Fruit fly (Drosophila melanogaster) whole organism, wandering third instar larva: Measurements from ENCODE around the gene CG43439.
A peak's percentile ranks its signal among the peaks of the same experiment; 100 is the strongest.

Experiments
- Abd-B ChIP-seq: fragments of >200 bp; optimal IDR thresholded peaks from 2 replicates; lab custom pipeline; 2017; ENCODE audit warnings: missing biosample characterization, missing genetic modification characterization
- CG32264 ChIP-seq: fragments of 200-800 bp; sonication (Bioruptor generic); optimal IDR thresholded peaks from 2 replicates; lab custom pipeline; 2016; ENCODE audit warnings: missing biosample characterization, missing genetic modification characterization
- CG9705 ChIP-seq: fragments of 200-800 bp; sonication (Bioruptor generic); optimal IDR thresholded peaks from 2 replicates; lab custom pipeline; 2018; ENCODE audit warnings: missing biosample characterization, mild to moderate bottlenecking, missing genetic modification characterization
- CrebA ChIP-seq: fragments of 200-800 bp; sonication (Bioruptor generic); optimal IDR thresholded peaks from 2 replicates; lab custom pipeline; 2016; ENCODE audit warnings: missing biosample characterization, mild to moderate bottlenecking, missing genetic modification characterization, borderline replicate concordance
- Dfd ChIP-seq: fragments of >200 bp; optimal IDR thresholded peaks from 2 replicates; lab custom pipeline; 2017; ENCODE audit warnings: missing biosample characterization, missing genetic modification characterization
- HLH106 ChIP-seq: fragments of 200-800 bp; optimal IDR thresholded peaks from 3 replicates; lab custom pipeline; 2019; ENCODE audit warnings: missing biosample characterization, mild to moderate bottlenecking, missing genetic modification characterization, moderate library complexity
- Hnf4 ChIP-seq: fragments of 200-800 bp; sonication (Bioruptor generic); optimal IDR thresholded peaks from 2 replicates; lab custom pipeline; 2016; ENCODE audit warnings: missing biosample characterization, mild to moderate bottlenecking, missing genetic modification characterization
- Hr78 ChIP-seq: fragments of >200 bp; optimal IDR thresholded peaks from 2 replicates; lab custom pipeline; 2017; ENCODE audit warnings: missing biosample characterization, missing genetic modification characterization
- Hr83 ChIP-seq: fragments of 200-300 bp; sonication (Bioruptor generic); optimal IDR thresholded peaks from 2 replicates; lab custom pipeline; 2016; ENCODE audit warnings: missing biosample characterization, mild to moderate bottlenecking, missing genetic modification characterization, moderate library complexity; ENCODE audit not compliant: poor library complexity, severe bottlenecking
- Jra ChIP-seq: sonication (Bioruptor generic); optimal IDR thresholded peaks from 2 replicates; lab custom pipeline; 2016; ENCODE audit warnings: missing biosample characterization, missing genetic modification characterization
- Mio ChIP-seq: sonication (Bioruptor generic); optimal IDR thresholded peaks from 2 replicates; lab custom pipeline; 2016; ENCODE audit warnings: missing biosample characterization, missing genetic modification characterization
- OdsH ChIP-seq: fragments of 200-800 bp; sonication (Bioruptor generic); optimal IDR thresholded peaks from 2 replicates; lab custom pipeline; 2016; ENCODE audit warnings: missing biosample characterization, mild to moderate bottlenecking, missing genetic modification characterization
- Rel ChIP-seq, 2 experiments: fragments of 200-800 bp; sonication (Bioruptor generic) in 1 of 2; optimal IDR thresholded peaks; 2 replicates in 1 of 2; 3 replicates in 1 of 2; lab custom pipeline; 2016 to 2019; ENCODE audit warnings: mild to moderate bottlenecking in 2 of 2, missing biosample characterization in 2 of 2, missing genetic modification characterization in 2 of 2, moderate library complexity in 1 of 2
- Sp1 ChIP-seq: fragments of 200-800 bp; sonication (Bioruptor generic); optimal IDR thresholded peaks from 3 replicates; lab custom pipeline; 2019; ENCODE audit warnings: missing biosample characterization, mild to moderate bottlenecking, missing genetic modification characterization, moderate library complexity
- Vsx2 ChIP-seq: fragments of 200-300, 225-300 bp; sonication (Bioruptor generic); optimal IDR thresholded peaks from 2 replicates; lab custom pipeline; 2018; ENCODE audit warnings: missing biosample characterization, missing genetic modification characterization; ENCODE audit not compliant: partially characterized antibody
- br ChIP-seq: fragments of 200-800 bp; sonication (Bioruptor generic); optimal IDR thresholded peaks from 2 replicates; lab custom pipeline; 2016; ENCODE audit warnings: missing biosample characterization, missing genetic modification characterization
- brk ChIP-seq: fragments of 200-800 bp; sonication (Bioruptor generic); optimal IDR thresholded peaks from 2 replicates; lab custom pipeline; 2016; ENCODE audit warnings: missing biosample characterization, mild to moderate bottlenecking, missing genetic modification characterization
- dmrt93B ChIP-seq: fragments of 200-800 bp; sonication (Bioruptor generic); optimal IDR thresholded peaks from 2 replicates; lab custom pipeline; 2018; ENCODE audit warnings: missing biosample characterization, mild to moderate bottlenecking, missing genetic modification characterization
- dsf ChIP-seq: sonication (Bioruptor generic); optimal IDR thresholded peaks from 2 replicates; lab custom pipeline; 2016; ENCODE audit warnings: missing biosample characterization, missing genetic modification characterization, borderline replicate concordance
- ey ChIP-seq: fragments of 200-800 bp; sonication (Bioruptor generic); optimal IDR thresholded peaks from 2 replicates; lab custom pipeline; 2016; ENCODE audit warnings: missing biosample characterization, missing genetic modification characterization
- foxo ChIP-seq, 2 experiments: fragments of 200-800 bp; sonication (Bioruptor generic); optimal IDR thresholded peaks; 2 replicates in 1 of 2; 3 replicates in 1 of 2; lab custom pipeline; 2016 to 2017; ENCODE audit warnings: missing biosample characterization in 2 of 2, missing genetic modification characterization in 2 of 2
- fru ChIP-seq: fragments of 200-800 bp; sonication (Bioruptor generic); optimal IDR thresholded peaks from 3 replicates; lab custom pipeline; 2016; ENCODE audit warnings: missing biosample characterization, mild to moderate bottlenecking, missing genetic modification characterization
- h ChIP-seq: fragments of 200-800 bp; sonication (Bioruptor generic); optimal IDR thresholded peaks from 3 replicates; lab custom pipeline; 2016; ENCODE audit warnings: missing biosample characterization, mild to moderate bottlenecking, missing genetic modification characterization
- jim ChIP-seq: fragments of 175-275, 200-325 bp; sonication (Bioruptor generic); optimal IDR thresholded peaks from 2 replicates; lab custom pipeline; 2016; ENCODE audit warnings: missing biosample characterization, mild to moderate bottlenecking, missing genetic modification characterization
- lola ChIP-seq: fragments of >200 bp; optimal IDR thresholded peaks from 2 replicates; lab custom pipeline; 2017; ENCODE audit warnings: missing biosample characterization, missing genetic modification characterization
- pan ChIP-seq: fragments of >200 bp; optimal IDR thresholded peaks from 2 replicates; lab custom pipeline; 2017
- psq ChIP-seq: fragments of 200-800 bp; sonication (Bioruptor generic); optimal IDR thresholded peaks from 3 replicates; lab custom pipeline; 2017; ENCODE audit warnings: missing biosample characterization, mild to moderate bottlenecking, missing genetic modification characterization, moderate library complexity
- rgr ChIP-seq: fragments of 200-800 bp; sonication (Bioruptor generic); optimal IDR thresholded peaks from 3 replicates; lab custom pipeline; 2016; ENCODE audit warnings: missing biosample characterization, mild to moderate bottlenecking, missing genetic modification characterization
- sage ChIP-seq: fragments of 200-800 bp; sonication (Bioruptor generic); optimal IDR thresholded peaks from 2 replicates; lab custom pipeline; 2016; ENCODE audit warnings: missing biosample characterization, mild to moderate bottlenecking, missing genetic modification characterization
- sv ChIP-seq: fragments of 200-800 bp; sonication (Bioruptor generic); optimal IDR thresholded peaks from 3 replicates; lab custom pipeline; 2016; ENCODE audit warnings: missing biosample characterization, missing genetic modification characterization
- woc ChIP-seq: sonication (Bioruptor generic); optimal IDR thresholded peaks from 2 replicates; lab custom pipeline; 2016; ENCODE audit warnings: missing biosample characterization, mild to moderate bottlenecking, missing genetic modification characterization

CG43439 gene

dm6 chr3L:6955254-6956229 is 28.8 kb downstream of the CG43439 start, which contains the start of the genes CG10077 and CG9948:
Gene CG10077 (minus strand): TSS chr3L:6955904.
Gene CG9948 (plus strand): TSS chr3L:6955991.
- TF ChIP-seq sage (GFP tag; lab: Kevin White, UChicago) (peak; percentile 90), sv (peak; percentile 80), Dfd (GFP tag; lab: Kevin White, UChicago) (no peak), Mio (peak; percentile 29), foxo (GFP tag; optimal IDR thresholded peaks at IDR 0.05; lab: Kevin White, UChicago) (peak in 1 of 2 experiments; percentile 93), jim (GFP tag; lab: Kevin White, UChicago) (no peak), pan (lab: Kevin White, UChicago) (no peak), Rel (GFP tag; optimal IDR thresholded peaks at IDR 0.05; lab: Kevin White, UChicago) (no peak), Rel (tag; optimal IDR thresholded peaks at IDR 0.05; lab: Kevin White, UChicago) (peak; percentile 76), HLH106 (tag; lab: Kevin White, UChicago) (peak; percentile 94), Abd-B (GFP tag; lab: Kevin White, UChicago) (no peak), br (GFP tag; lab: Kevin White, UChicago) (peak; percentile 82), CG9705 (GFP tag; lab: Kevin White, UChicago) (peak; percentile 88), h (GFP tag; lab: Kevin White, UChicago) (peak; percentile 90), dsf (GFP tag; lab: Kevin White, UChicago) (peak; percentile 59), psq (peak; percentile 83), CG32264 (GFP tag; lab: Kevin White, UChicago) (peak; percentile 41), ey (GFP tag; lab: Kevin White, UChicago) (peak; percentile 87), dmrt93B (GFP tag; lab: Kevin White, UChicago) (peak; percentile 84), Jra (GFP tag; lab: Kevin White, UChicago) (peak; percentile 53), OdsH (GFP tag; lab: Kevin White, UChicago) (peak; percentile 89), woc (peak; percentile 85), rgr (GFP tag; lab: Kevin White, UChicago) (peak; percentile 92), Hr78 (no peak), Sp1 (GFP tag; lab: Kevin White, UChicago) (peak; percentile 91), Hnf4 (GFP tag; lab: Kevin White, UChicago) (peak; percentile 85), brk (peak; percentile 90), fru (peak; percentile 86), Hr83 (no peak), CrebA (no peak)

- TF ChIP-seq Dfd (GFP tag; lab: Kevin White, UChicago) (peak; percentile 94), OdsH (GFP tag; lab: Kevin White, UChicago) (no peak)
Observed at dm6 chr3L:6947188-6947971, 37.0 kb downstream of the CG43439 start.

dm6 chr3L:6945357-6945756 is 39.0 kb downstream of the CG43439 start:
- no peak for TF ChIP-seq Hr83
- TF ChIP-seq foxo (GFP tag; optimal IDR thresholded peaks at IDR 0.05; lab: Kevin White, UChicago): no peak
- TF ChIP-seq h (GFP tag; lab: Kevin White, UChicago): no peak
- no peak for TF ChIP-seq Sp1 (GFP tag; lab: Kevin White, UChicago)
- TF ChIP-seq psq: no peak
- no peak for TF ChIP-seq dmrt93B (GFP tag; lab: Kevin White, UChicago)
- TF ChIP-seq Vsx2 (GFP tag; lab: Kevin White, UChicago): no peak
- no peak for TF ChIP-seq br (GFP tag; lab: Kevin White, UChicago)
- no peak for TF ChIP-seq CG32264 (GFP tag; lab: Kevin White, UChicago)
- TF ChIP-seq sv: no peak
- no peak for TF ChIP-seq lola (GFP tag; lab: Kevin White, UChicago)
- no peak for TF ChIP-seq brk
- no peak for TF ChIP-seq Dfd (GFP tag; lab: Kevin White, UChicago)
